Fruit fly (Drosophila melanogaster): ENCODE data around the gene Septin2.

Gene Septin2

DNA sequence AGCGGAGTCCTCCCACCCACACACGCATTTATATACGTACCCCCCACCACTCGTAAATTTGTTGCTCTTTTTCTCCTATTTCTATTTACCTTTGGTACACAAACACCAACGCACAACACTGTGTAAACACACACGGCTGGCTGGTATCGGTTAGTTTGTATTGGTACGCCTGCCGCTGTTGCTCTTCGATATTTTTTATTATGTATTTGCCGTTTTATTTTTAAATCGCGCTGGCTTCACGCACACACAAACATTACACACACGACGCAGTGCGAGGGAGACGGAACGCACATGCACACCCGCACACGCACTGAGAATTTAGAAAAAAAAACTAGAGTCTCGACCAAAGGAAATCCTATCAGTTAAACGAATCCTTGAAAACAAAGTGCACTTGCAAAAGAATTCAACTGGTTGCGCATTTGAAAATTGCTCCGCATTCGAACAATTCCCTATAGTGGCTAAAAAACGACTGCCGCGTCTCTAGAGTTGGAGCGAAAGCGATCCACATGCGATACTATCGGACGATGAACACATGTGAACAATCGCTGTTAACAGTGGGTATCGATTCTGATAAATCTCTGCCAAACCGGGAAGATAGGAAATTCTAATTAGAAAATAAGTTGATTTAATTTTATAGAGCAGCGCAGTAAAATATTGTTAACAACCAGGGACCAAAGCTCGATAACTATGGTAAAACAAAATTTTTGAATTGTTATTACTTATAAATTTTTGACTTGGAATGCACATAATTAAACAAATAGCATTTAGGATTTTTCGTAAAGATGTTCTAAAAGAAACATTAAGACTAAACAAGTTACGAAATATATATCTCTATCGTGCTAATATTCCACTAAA is 37.3 kb downstream of the Septin2 start (continued):
- TF ChIP-seq CG30403 (GFP tag; optimal IDR thresholded peaks at IDR 0.05) (no peak), CG8388 (GFP tag; optimal IDR thresholded peaks at IDR 0.05) (peak; percentile 7), Atf-2 (GFP tag; optimal IDR thresholded peaks at IDR 0.05) (peak; percentile 41), stwl (tag; optimal IDR thresholded peaks at IDR 0.05) (peak; percentile 29), CG1832 (GFP tag; optimal IDR thresholded peaks at IDR 0.05) (no peak), Rx (GFP tag; IDR thresholded peaks at IDR 0.05) (no peak), CG13287 (GFP tag; IDR thresholded peaks at IDR 0.05; ENCODE audit: partially characterized antibody) (peak; percentile 88), CG14050 (GFP tag; IDR thresholded peaks at IDR 0.05) (peak; percentile 22; the same call in 1 of the 3 replicates), Nf-YB (GFP tag; optimal IDR thresholded peaks at IDR 0.05) (peak; percentile 65), CG4730 (GFP tag; IDR thresholded peaks at IDR 0.05) (no peak), CHES-1-like (GFP tag; optimal IDR thresholded peaks at IDR 0.05) (peak; percentile 57), CG12744 (GFP tag; optimal IDR thresholded peaks at IDR 0.05) (peak; percentile 65), CG10979 (tag; optimal IDR thresholded peaks at IDR 0.05) (no peak), Oaz (GFP tag; IDR thresholded peaks at IDR 0.05) (no peak), Ada2b (GFP tag; IDR thresholded peaks at IDR 0.05) (no peak), crc (GFP tag; optimal IDR thresholded peaks at IDR 0.05) (peak; percentile 42), CG6272 (GFP tag; IDR thresholded peaks at IDR 0.05) (0 out of 2 replicates have a peak, but pooled peaks have one; percentile 32), CG8944 (GFP tag; optimal IDR thresholded peaks at IDR 0.05) (peak; percentile 2), Sry-β (GFP tag; optimal IDR thresholded peaks at IDR 0.05) (peak; percentile 59), gsb-n (tag; optimal IDR thresholded peaks at IDR 0.05) (peak; percentile 63), ham (GFP tag; IDR thresholded peaks at IDR 0.05) (no peak), Usf (GFP tag; optimal IDR thresholded peaks at IDR 0.05) (no peak), vvl (GFP tag; IDR thresholded peaks at IDR 0.05) (peak; percentile 64), CG6765 (GFP tag; optimal IDR thresholded peaks at IDR 0.05) (peak; percentile 77), Adf1 (GFP tag; IDR thresholded peaks at IDR 0.05) (peak; percentile 33; the same call in 1 of the 2 replicates), hbn (GFP tag; IDR thresholded peaks at IDR 0.05; ENCODE audit: partially characterized antibody) (peak; percentile 89), dysf (GFP tag; IDR thresholded peaks at IDR 0.05) (no peak; the same call in 2 of the 3 replicates), lmd (GFP tag; IDR thresholded peaks at IDR 0.05) (no peak), CG33213 (GFP tag; optimal IDR thresholded peaks at IDR 0.05) (peak; percentile 46), CG8478 (optimal IDR thresholded peaks at IDR 0.05) (no peak), CG7556 (GFP tag; optimal IDR thresholded peaks at IDR 0.05) (peak; percentile 8), Tbp (GFP tag; optimal IDR thresholded peaks at IDR 0.05) (no peak), CG18011 (GFP tag; optimal IDR thresholded peaks at IDR 0.05) (peak; percentile 61), CG32532 (GFP tag; IDR thresholded peaks at IDR 0.05) (peak; percentile 28), her (GFP tag; optimal IDR thresholded peaks at IDR 0.05) (peak; percentile 32), HmgZ (tag; optimal IDR thresholded peaks at IDR 0.05) (peak; percentile 82), knrl (GFP tag; IDR thresholded peaks at IDR 0.05; ENCODE audit: partially characterized antibody) (peak; percentile 95), CG15269 (tag; optimal IDR thresholded peaks at IDR 0.05) (peak; percentile 52), HLH54F (GFP tag; optimal IDR thresholded peaks at IDR 0.05) (no peak), CG7357 (GFP tag; IDR thresholded peaks at IDR 0.05) (no peak), chm (GFP tag; IDR thresholded peaks at IDR 0.05) (peak; percentile 85), schlank (tag; optimal IDR thresholded peaks at IDR 0.05) (peak; percentile 91), Meics (GFP tag; optimal IDR thresholded peaks at IDR 0.05) (peak; percentile 21), CG14860 (GFP tag; IDR thresholded peaks at IDR 0.05; ENCODE audit: partially characterized antibody) (peak; percentile 92), rib (GFP tag; IDR thresholded peaks at IDR 0.05) (peak; percentile 62), lab (GFP tag; optimal IDR thresholded peaks at IDR 0.05) (peak; percentile 93), CG12769 (tag; optimal IDR thresholded peaks at IDR 0.05) (peak; percentile 84), gcm (GFP tag; optimal IDR thresholded peaks at IDR 0.05) (peak; percentile 81), CG11504 (tag; optimal IDR thresholded peaks at IDR 0.05) (no peak)
